Fruit fly (Drosophila melanogaster) whole organism, adult: ENCODE results near the gene nonA-l.

ENCODE experiments used
- CG11617 ChIP-seq: fragments of 200-800 bp; sonication (Bioruptor generic); optimal IDR thresholded peaks from 2 replicates; lab custom pipeline; 2017; ENCODE audit warnings: mild to moderate bottlenecking, missing biosample characterization, missing genetic modification reagents, missing genetic modification characterization
- CG14711 ChIP-seq: fragments of 200-800 bp; sonication (Bioruptor generic); optimal IDR thresholded peaks from 2 replicates; lab custom pipeline; 2018; ENCODE audit warnings: missing biosample characterization, mild to moderate bottlenecking, missing genetic modification characterization, moderate library complexity
- CG33017 ChIP-seq: fragments of 200-800 bp; sonication (Bioruptor generic); optimal IDR thresholded peaks from 2 replicates; lab custom pipeline; 2018; ENCODE audit warnings: missing biosample characterization, mild to moderate bottlenecking, missing genetic modification characterization, moderate library complexity
- CG7045 ChIP-seq: fragments of 200-800 bp; sonication (Bioruptor generic); optimal IDR thresholded peaks from 2 replicates; lab custom pipeline; 2017; ENCODE audit warnings: missing biosample characterization, mild to moderate bottlenecking, missing genetic modification characterization
- CG7101 ChIP-seq: fragments of 200-800 bp; sonication (Bioruptor generic); optimal IDR thresholded peaks from 2 replicates; lab custom pipeline; 2018; ENCODE audit warnings: missing biosample characterization, mild to moderate bottlenecking, missing genetic modification characterization, moderate library complexity
- Hr96 ChIP-seq: fragments of 200-800 bp; sonication (Bioruptor generic); optimal IDR thresholded peaks from 2 replicates; lab custom pipeline; 2016; ENCODE audit warnings: missing biosample characterization, missing genetic modification characterization
- Mnt ChIP-seq: fragments of 200-800 bp; sonication (Bioruptor generic); optimal IDR thresholded peaks from 2 replicates; lab custom pipeline; 2016; ENCODE audit warnings: missing biosample characterization, mild to moderate bottlenecking, missing genetic modification characterization
- bab1 ChIP-seq: fragments of 200-800 bp; sonication (Bioruptor generic); optimal IDR thresholded peaks from 3 replicates; lab custom pipeline; 2019; ENCODE audit warnings: missing biosample characterization, mild to moderate bottlenecking, missing genetic modification characterization, moderate library complexity
- cic ChIP-seq: fragments of 200-800 bp; sonication (Bioruptor generic); optimal IDR thresholded peaks from 2 replicates; lab custom pipeline; 2017; ENCODE audit warnings: missing biosample characterization, mild to moderate bottlenecking, missing genetic modification characterization, moderate library complexity
- cnc ChIP-seq, 2 experiments: fragments of >200 bp; optimal IDR thresholded peaks; 2 replicates each; lab custom pipeline; 2017
- kay ChIP-seq: fragments of 200-800 bp; sonication (Bioruptor generic); peaks from one replicate; lab custom pipeline; 2016; ENCODE audit warnings: missing biosample characterization, missing genetic modification characterization, borderline replicate concordance
- ovo ChIP-seq: fragments of 200-800 bp; sonication (Bioruptor generic); optimal IDR thresholded peaks from 2 replicates; lab custom pipeline; 2016; ENCODE audit warnings: missing biosample characterization, missing genetic modification characterization
- pad ChIP-seq: fragments of 200-800 bp; sonication (Bioruptor generic); optimal IDR thresholded peaks from 3 replicates; lab custom pipeline; 2017; ENCODE audit warnings: missing biosample characterization, missing genetic modification characterization, mild to moderate bottlenecking, moderate library complexity, missing genetic modification reagents
- toe ChIP-seq: fragments of 200-800 bp; sonication (Bioruptor generic); optimal IDR thresholded peaks from 2 replicates; lab custom pipeline; 2016; ENCODE audit warnings: missing biosample characterization, missing genetic modification characterization

DNA sequence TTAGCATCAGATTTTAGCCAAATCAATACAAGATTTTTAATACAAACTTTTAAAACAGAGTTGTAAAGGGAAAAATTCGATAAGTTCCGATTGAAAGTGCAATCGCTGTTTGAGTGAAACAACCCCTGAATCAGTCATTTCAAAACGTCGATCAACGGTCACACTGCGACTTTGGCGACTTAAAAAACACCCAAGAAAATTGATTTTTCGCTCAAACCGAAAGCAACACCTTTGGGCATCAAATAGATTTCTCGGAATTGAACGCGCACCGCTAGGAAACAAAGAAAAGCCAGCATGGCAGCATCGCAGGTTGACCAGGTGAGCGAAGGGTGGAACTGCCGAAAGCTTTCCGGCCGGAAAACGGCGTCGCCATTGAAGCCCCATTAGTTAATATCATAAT lies 3.6 kb downstream of the nonA-l start, which contains the start of gene Arl6IP1:
- TF ChIP-seq ovo (no peak), cnc (optimal IDR thresholded peaks at IDR 0.05; lab: Kevin White, UChicago) (no peak), CG7045 (GFP tag; lab: Kevin White, UChicago) (no peak), bab1 (GFP tag; lab: Kevin White, UChicago) (peak; percentile 23), CG33017 (no peak), CG11617 (no peak), pad (GFP tag; lab: Kevin White, UChicago) (no peak), cic (GFP tag; lab: Kevin White, UChicago) (no peak), Hr96 (GFP tag; lab: Kevin White, UChicago) (no peak), toe (GFP tag; lab: Kevin White, UChicago) (no peak), Mnt (GFP tag; lab: Kevin White, UChicago) (no peak), CG7101 (tag; lab: Kevin White, UChicago) (no peak), kay (GFP tag; lab: Kevin White, UChicago) (no peak), CG14711 (tag; lab: Kevin White, UChicago) (peak; percentile 57)
